ENCODE assay signal across 1 fruit fly cellular context in genomic region chr2L:10466865-10467270, dm6.
TF ChIP-seq lines count a peak whose summit lies in the region.

No protein-coding gene starts in this region.

TF ChIP-seq in whole organism, embryonic, 481 proteins besides CTCF, POLR2A, EP300 and RAD21 (continued from another document):
- TF ChIP-seq Oli (tag; optimal IDR thresholded peaks at IDR 0.05; lab: Kevin White, UChicago) (peak; percentile 76), Dip3 (GFP tag; optimal IDR thresholded peaks at IDR 0.05; lab: Kevin White, UChicago) (no peak), Ets97D (GFP tag; optimal IDR thresholded peaks at IDR 0.05; lab: Kevin White, UChicago) (peak; percentile 4), trh (GFP tag; optimal IDR thresholded peaks at IDR 0.05; lab: Kevin White, UChicago) (peak; percentile 8), ewg (GFP tag; optimal IDR thresholded peaks at IDR 0.05; lab: Kevin White, UChicago) (peak; percentile 55), CG11695 (GFP tag; IDR thresholded peaks at IDR 0.05; lab: Robert Waterston, UW) (peak; percentile 54; the same call in 2 of the 3 replicates), gro (GFP tag; optimal IDR thresholded peaks at IDR 0.05; lab: Kevin White, UChicago) (no peak), phol (tag; optimal IDR thresholded peaks at IDR 0.05; lab: Kevin White, UChicago) (peak; percentile 84), Camta (GFP tag; optimal IDR thresholded peaks at IDR 0.05; lab: Kevin White, UChicago) (peak; percentile 66), nerfin-1 (tag; optimal IDR thresholded peaks at IDR 0.05; lab: Kevin White, UChicago) (peak; percentile 50), CG7271 (tag; optimal IDR thresholded peaks at IDR 0.05; lab: Kevin White, UChicago) (no peak), dpn (GFP tag; optimal IDR thresholded peaks at IDR 0.05; lab: Kevin White, UChicago) (peak; percentile 52 to 56), inv (GFP tag; IDR thresholded peaks at IDR 0.05; lab: Robert Waterston, UW; ENCODE audit: partially characterized antibody) (no peak), CG1602 (GFP tag; optimal IDR thresholded peaks at IDR 0.05; lab: Kevin White, UChicago) (peak; percentile 61), Dfd (GFP tag; optimal IDR thresholded peaks at IDR 0.05; lab: Kevin White, UChicago) (no peak), pum (GFP tag; optimal IDR thresholded peaks at IDR 0.05; lab: Kevin White, UChicago) (peak; percentile 53), Oaz (GFP tag; IDR thresholded peaks at IDR 0.05; lab: Robert Waterston, UW) (peak; percentile 31; the same call in 1 of the 2 replicates), ind (GFP tag; optimal IDR thresholded peaks at IDR 0.05; lab: Kevin White, UChicago) (peak; percentile 58), HLH3B (GFP tag; IDR thresholded peaks at IDR 0.05; lab: Robert Waterston, UW) (0 out of 2 replicates have a peak, but pooled peaks have one; percentile 15), z (GFP tag; IDR thresholded peaks at IDR 0.05; lab: Robert Waterston, UW) (no peak), CG11456 (GFP tag; IDR thresholded peaks at IDR 0.05; lab: Robert Waterston, UW) (no peak), CG4730 (GFP tag; IDR thresholded peaks at IDR 0.05; lab: Robert Waterston, UW) (no peak), CG10565 (GFP tag; optimal IDR thresholded peaks at IDR 0.05; lab: Kevin White, UChicago) (no peak), ab (GFP tag; optimal IDR thresholded peaks at IDR 0.05; lab: Kevin White, UChicago) (no peak), TFAM (GFP tag; optimal IDR thresholded peaks at IDR 0.05; lab: Kevin White, UChicago) (peak; percentile 36), ac (GFP tag; optimal IDR thresholded peaks at IDR 0.05; lab: Kevin White, UChicago) (no peak), CG18011 (GFP tag; optimal IDR thresholded peaks at IDR 0.05; lab: Kevin White, UChicago) (no peak), CG10654 (GFP tag; optimal IDR thresholded peaks at IDR 0.05; lab: Kevin White, UChicago) (peak; percentile 49), row (GFP tag; IDR thresholded peaks at IDR 0.05; lab: Robert Waterston, UW) (peak; percentile 75; the same call in 2 of the 3 replicates), CG33557 (GFP tag; optimal IDR thresholded peaks at IDR 0.05; lab: Kevin White, UChicago) (peak; percentile 12), CG4617 (GFP tag; optimal IDR thresholded peaks at IDR 0.05; lab: Kevin White, UChicago; ENCODE audit: borderline replicate concordance) (no peak), gsb-n (tag; optimal IDR thresholded peaks at IDR 0.05; lab: Kevin White, UChicago) (peak; percentile 6), CG30403 (GFP tag; optimal IDR thresholded peaks at IDR 0.05; lab: Kevin White, UChicago) (peak; percentile 75), E2f1 (GFP tag; IDR thresholded peaks at IDR 0.05; lab: Robert Waterston, UW) (peak; percentile 26; the same call in 1 of the 2 replicates), fu2 (GFP tag; optimal IDR thresholded peaks at IDR 0.05; lab: Kevin White, UChicago) (no peak), NFAT (GFP tag; IDR thresholded peaks at IDR 0.05; lab: Robert Waterston, UW) (peak; percentile 14; the same call in 1 of the 2 replicates), yki (optimal IDR thresholded peaks at IDR 0.05; lab: Kevin White, UChicago) (no peak), Fer2 (tag; optimal IDR thresholded peaks at IDR 0.05; lab: Kevin White, UChicago) (no peak), CG10462 (GFP tag; optimal IDR thresholded peaks at IDR 0.05; lab: Kevin White, UChicago) (peak; percentile 15), CG30020 (tag; optimal IDR thresholded peaks at IDR 0.05; lab: Kevin White, UChicago) (no peak), CG12769 (tag; optimal IDR thresholded peaks at IDR 0.05; lab: Kevin White, UChicago) (no peak), BtbVII (GFP tag; optimal IDR thresholded peaks at IDR 0.05; lab: Kevin White, UChicago) (peak; percentile 46), Mes4 (GFP tag; optimal IDR thresholded peaks at IDR 0.05; lab: Kevin White, UChicago) (peak; percentile 28), Hr78 (GFP tag; optimal IDR thresholded peaks at IDR 0.05; lab: Kevin White, UChicago) (peak in 1 of 2 experiments; percentile 38), CG17802 (tag; optimal IDR thresholded peaks at IDR 0.05; lab: Kevin White, UChicago) (peak; percentile 24), CG6254 (GFP tag; optimal IDR thresholded peaks at IDR 0.05; lab: Kevin White, UChicago) (peak; percentile 65), ham (GFP tag; IDR thresholded peaks at IDR 0.05; lab: Robert Waterston, UW) (no peak), CG12071 (GFP tag; optimal IDR thresholded peaks at IDR 0.05; lab: Kevin White, UChicago) (peak; percentile 35), Doc3 (GFP tag; IDR thresholded peaks at IDR 0.05; lab: Robert Waterston, UW; ENCODE audit: partially characterized antibody) (no peak), NC2α (GFP tag; optimal IDR thresholded peaks at IDR 0.05; lab: Kevin White, UChicago) (peak; percentile 50), CG1832 (GFP tag; optimal IDR thresholded peaks at IDR 0.05; lab: Kevin White, UChicago) (no peak), PHDP (tag; optimal IDR thresholded peaks at IDR 0.05; lab: Kevin White, UChicago) (peak; percentile 13), HLH4C (GFP tag; IDR thresholded peaks at IDR 0.05; lab: Robert Waterston, UW; ENCODE audit: partially characterized antibody) (peak; percentile 52; the same call in 1 of the 3 replicates), Pdp1 (GFP tag; optimal IDR thresholded peaks at IDR 0.05; lab: Kevin White, UChicago) (peak; percentile 37 to 48), gsb (GFP tag; IDR thresholded peaks at IDR 0.05; lab: Robert Waterston, UW) (no peak), CG13424 (tag; optimal IDR thresholded peaks at IDR 0.05; lab: Kevin White, UChicago) (peak; percentile 48), pfk (GFP tag; optimal IDR thresholded peaks at IDR 0.05; lab: Kevin White, UChicago) (no peak), Hand (GFP tag; optimal IDR thresholded peaks at IDR 0.05; lab: Kevin White, UChicago) (no peak), tup (GFP tag; optimal IDR thresholded peaks at IDR 0.05; lab: Kevin White, UChicago) (no peak), h (optimal IDR thresholded peaks at IDR 0.05; lab: Kevin White, UChicago) (no peak), bsh (GFP tag; optimal IDR thresholded peaks at IDR 0.05; lab: Kevin White, UChicago) (peak in 1 of 2 experiments; percentile 52), Jarid2 (GFP tag; optimal IDR thresholded peaks at IDR 0.05; lab: Kevin White, UChicago) (peak; percentile 43), CG18476 (GFP tag; optimal IDR thresholded peaks at IDR 0.05; lab: Kevin White, UChicago) (peak; percentile 46), dmrt99B (tag; optimal IDR thresholded peaks at IDR 0.05; lab: Kevin White, UChicago) (peak; percentile 80), so (GFP tag; IDR thresholded peaks at IDR 0.05; lab: Robert Waterston, UW) (0 out of 3 replicates have a peak, but pooled peaks have one; percentile 11), vfl (GFP tag; optimal IDR thresholded peaks at IDR 0.05; lab: Kevin White, UChicago) (no peak), ems (GFP tag; optimal IDR thresholded peaks at IDR 0.05; lab: Kevin White, UChicago) (peak; percentile 36), Stat92E (GFP tag; optimal IDR thresholded peaks at IDR 0.05; lab: Kevin White, UChicago) (peak in 1 of 3 experiments; percentile 43), CG10147 (GFP tag; optimal IDR thresholded peaks at IDR 0.05; lab: Kevin White, UChicago) (peak; percentile 2), CG11723 (GFP tag; optimal IDR thresholded peaks at IDR 0.05; lab: Kevin White, UChicago) (peak; percentile 58), CG18262 (tag; optimal IDR thresholded peaks at IDR 0.05; lab: Kevin White, UChicago) (peak; percentile 88), CoRest (tag; optimal IDR thresholded peaks at IDR 0.05; lab: Kevin White, UChicago) (peak; percentile 74), Gug (GFP tag; IDR thresholded peaks at IDR 0.05; lab: Robert Waterston, UW) (peak; percentile 64; the same call in 3 of the 4 replicates), ara (GFP tag; IDR thresholded peaks at IDR 0.05; lab: Robert Waterston, UW) (peak; percentile 63; the same call in 1 of the 2 replicates), CG12219 (GFP tag; optimal IDR thresholded peaks at IDR 0.05; lab: Kevin White, UChicago) (no peak), croc (GFP tag; conservative IDR thresholded peaks at IDR 0.05; lab: Robert Waterston, UW) (peak; percentile 69), az2 (GFP tag; optimal IDR thresholded peaks at IDR 0.05; lab: Kevin White, UChicago) (peak; percentile 60), vnd (GFP tag; IDR thresholded peaks at IDR 0.05; lab: Robert Waterston, UW; ENCODE audit: partially characterized antibody) (no peak), CG6175 (GFP tag; IDR thresholded peaks at IDR 0.05; lab: Robert Waterston, UW) (peak; percentile 14; the same call in 1 of the 3 replicates), crp (GFP tag; optimal IDR thresholded peaks at IDR 0.05; lab: Kevin White, UChicago) (peak in 1 of 2 experiments; percentile 8), CG17829 (tag; optimal IDR thresholded peaks at IDR 0.05; lab: Kevin White, UChicago) (peak; percentile 75), ro (GFP tag; IDR thresholded peaks at IDR 0.05; lab: Robert Waterston, UW) (no peak), cato (GFP tag; optimal IDR thresholded peaks at IDR 0.05; lab: Kevin White, UChicago; ENCODE audit: borderline replicate concordance) (peak; percentile 18), fd96Cb (tag; optimal IDR thresholded peaks at IDR 0.05; lab: Kevin White, UChicago) (peak; percentile 74), eyg (GFP tag; optimal IDR thresholded peaks at IDR 0.05; lab: Kevin White, UChicago) (peak; percentile 16), pb (GFP tag; optimal IDR thresholded peaks at IDR 0.05; lab: Kevin White, UChicago) (peak; percentile 1), usp (GFP tag; optimal IDR thresholded peaks at IDR 0.05; lab: Kevin White, UChicago) (no peak), Dek (tag; optimal IDR thresholded peaks at IDR 0.05; lab: Kevin White, UChicago) (no peak), ap (GFP tag; IDR thresholded peaks at IDR 0.05; lab: Robert Waterston, UW) (no peak), ranshi (GFP tag; IDR thresholded peaks at IDR 0.05; lab: Robert Waterston, UW) (0 out of 2 replicates have a peak, but pooled peaks have one; percentile 20), CG16813 (GFP tag; IDR thresholded peaks at IDR 0.05; lab: Robert Waterston, UW; ENCODE audit: partially characterized antibody) (no peak), CG18619 (GFP tag; optimal IDR thresholded peaks at IDR 0.05; lab: Kevin White, UChicago) (peak; percentile 49), jumu (GFP tag; optimal IDR thresholded peaks at IDR 0.05; lab: Kevin White, UChicago) (peak; percentile 53), Lpt (GFP tag; optimal IDR thresholded peaks at IDR 0.05; lab: Kevin White, UChicago) (no peak), CG34422 (GFP tag; IDR thresholded peaks at IDR 0.05; lab: Robert Waterston, UW) (0 out of 3 replicates have a peak, but pooled peaks have one; percentile 27), gce (GFP tag; IDR thresholded peaks at IDR 0.05; lab: Robert Waterston, UW) (no peak), toy (GFP tag; IDR thresholded peaks at IDR 0.05; lab: Robert Waterston, UW) (no peak), aop (GFP tag; IDR thresholded peaks at IDR 0.05; lab: Robert Waterston, UW) (no peak), Spps (tag; optimal IDR thresholded peaks at IDR 0.05; lab: Kevin White, UChicago) (peak; percentile 57), CG4404 (GFP tag; IDR thresholded peaks at IDR 0.05; lab: Robert Waterston, UW) (peak; percentile 58; the same call in 1 of the 2 replicates), CG13624 (GFP tag; optimal IDR thresholded peaks at IDR 0.05; lab: Kevin White, UChicago) (peak; percentile 52), CG17186 (GFP tag; optimal IDR thresholded peaks at IDR 0.05; lab: Kevin White, UChicago) (no peak), CG31388 (GFP tag; optimal IDR thresholded peaks at IDR 0.05; lab: Kevin White, UChicago) (peak; percentile 40), Med (GFP tag; lab: Kevin White, UChicago) (peak; percentile 84), CG1024 (GFP tag; IDR thresholded peaks at IDR 0.05; lab: Robert Waterston, UW) (no peak), Poxn (GFP tag; IDR thresholded peaks at IDR 0.05; lab: Robert Waterston, UW) (no peak), CG10366 (GFP tag; IDR thresholded peaks at IDR 0.05; lab: Robert Waterston, UW) (peak; percentile 32; the same call in 1 of the 2 replicates), eve (GFP tag; optimal IDR thresholded peaks at IDR 0.05; lab: Kevin White, UChicago) (peak in 1 of 2 experiments; percentile 87), CG14441 (GFP tag; IDR thresholded peaks at IDR 0.05; lab: Robert Waterston, UW) (no peak), CG3995 (GFP tag; optimal IDR thresholded peaks at IDR 0.05; lab: Kevin White, UChicago) (no peak), CG17568 (GFP tag; optimal IDR thresholded peaks at IDR 0.05; lab: Kevin White, UChicago) (no peak), CG3726 (GFP tag; IDR thresholded peaks at IDR 0.05; lab: Robert Waterston, UW) (no peak), CG16779 (GFP tag; IDR thresholded peaks at IDR 0.05; lab: Robert Waterston, UW) (no peak), CG17912 (GFP tag; optimal IDR thresholded peaks at IDR 0.05; lab: Kevin White, UChicago) (no peak), shn (GFP tag; optimal IDR thresholded peaks at IDR 0.05; lab: Kevin White, UChicago) (no peak), CG9932 (GFP tag; IDR thresholded peaks at IDR 0.05; lab: Robert Waterston, UW) (no peak), Opbp (GFP tag; IDR thresholded peaks at IDR 0.05; lab: Robert Waterston, UW; ENCODE audit: partially characterized antibody) (no peak), bab2 (GFP tag; optimal IDR thresholded peaks at IDR 0.05; lab: Kevin White, UChicago) (peak; percentile 27), Six4 (GFP tag; optimal IDR thresholded peaks at IDR 0.05; lab: Kevin White, UChicago) (peak; percentile 60), CG18764 (GFP tag; optimal IDR thresholded peaks at IDR 0.05; lab: Kevin White, UChicago) (peak; percentile 1), Atf-2 (GFP tag; optimal IDR thresholded peaks at IDR 0.05; lab: Kevin White, UChicago) (peak; percentile 20), abd-A (tag; optimal IDR thresholded peaks at IDR 0.05; lab: Kevin White, UChicago) (no peak), pnt (GFP tag; optimal IDR thresholded peaks at IDR 0.05; lab: Kevin White, UChicago) (peak; percentile 35), chinmo (GFP tag; IDR thresholded peaks at IDR 0.05; lab: Robert Waterston, UW; ENCODE audit: partially characterized antibody) (no peak), CG9727 (GFP tag; optimal IDR thresholded peaks at IDR 0.05; lab: Kevin White, UChicago) (peak; percentile 72), grau (tag; optimal IDR thresholded peaks at IDR 0.05; lab: Kevin White, UChicago) (peak; percentile 52), CG5245 (GFP tag; optimal IDR thresholded peaks at IDR 0.05; lab: Kevin White, UChicago) (peak; percentile 62), lola (GFP tag; optimal IDR thresholded peaks at IDR 0.05; lab: Kevin White, UChicago) (peak in 1 of 3 experiments; percentile 74), CG7786 (GFP tag; optimal IDR thresholded peaks at IDR 0.05; lab: Kevin White, UChicago) (peak; percentile 28)
